Worm (Caenorhabditis elegans): ENCODE data around the gene mcm-5.
A peak's percentile ranks its signal among the peaks of the same experiment; 100 is the strongest.

Gene mcm-5

DNA sequence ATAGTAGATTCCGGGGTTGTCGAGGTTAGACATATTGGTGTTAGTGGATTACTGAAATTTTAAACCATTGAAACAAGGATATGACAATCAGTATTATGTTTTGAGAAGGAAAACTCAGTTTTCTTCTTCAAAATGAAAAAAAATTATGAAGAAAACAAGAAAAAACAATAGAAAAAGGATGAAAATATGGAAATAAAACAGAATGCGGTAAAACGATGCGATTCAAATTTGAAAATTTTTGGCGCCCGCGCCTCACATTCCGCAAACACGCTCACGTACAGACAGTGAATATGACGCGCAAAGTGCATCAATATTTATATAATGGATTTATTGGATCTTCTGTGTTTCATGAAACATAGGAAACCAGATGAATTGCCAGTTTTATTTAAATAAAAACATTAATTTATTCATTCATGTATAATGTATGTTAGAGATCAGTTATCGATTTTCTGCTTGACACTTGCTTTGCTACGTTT lies at the start of gene mcm-5:
mcm-5 (minus strand) TSS at position 51 of the 476 bp plus-strand sequence.
- no peak for TF ChIP-seq ceh-36 (tag; optimal IDR thresholded peaks at IDR 0.05)
- TF ChIP-seq flt-1 (GFP tag; IDR thresholded peaks at IDR 0.05): no peak
- TF ChIP-seq F13C5.2 (tag; optimal IDR thresholded peaks at IDR 0.05): no peak
- TF ChIP-seq ceh-13 (GFP tag; optimal IDR thresholded peaks at IDR 0.05): no peak
- no peak for TF ChIP-seq aly-1 (tag; optimal IDR thresholded peaks at IDR 0.05)
- TF ChIP-seq ama-1 (optimal IDR thresholded peaks at IDR 0.05): no peak
- TF ChIP-seq B0310.2 (tag; optimal IDR thresholded peaks at IDR 0.05): no peak
- TF ChIP-seq hmg-4 (GFP tag; optimal IDR thresholded peaks at IDR 0.05): no peak
- no peak for TF ChIP-seq tbx-11 (GFP tag; IDR thresholded peaks at IDR 0.05)
- TF ChIP-seq ets-7 (tag; optimal IDR thresholded peaks at IDR 0.05): no peak
- no peak for TF ChIP-seq tra-4 (tag; optimal IDR thresholded peaks at IDR 0.05)

DNA sequence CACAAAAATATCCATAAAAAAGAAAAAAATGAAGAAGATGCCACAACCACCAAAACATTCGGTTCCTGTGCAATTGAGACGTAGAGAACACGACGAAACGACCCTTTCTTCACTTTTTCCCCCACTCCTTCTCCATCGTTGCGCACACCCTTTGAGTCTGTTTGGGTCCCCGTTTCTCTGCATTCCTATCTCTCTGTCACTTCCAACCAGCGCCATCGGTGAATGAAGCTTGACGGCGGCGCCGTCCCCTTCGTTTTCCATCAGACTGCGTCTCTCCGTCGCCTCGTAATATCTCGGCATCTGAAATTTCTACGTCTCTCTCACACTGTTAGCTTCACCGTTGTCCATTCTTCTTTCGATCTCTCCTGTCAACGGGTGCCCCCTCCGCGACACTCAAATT lies 44.5 kb upstream of the mcm-5 start:
- TF ChIP-seq scrt-1 (GFP tag; IDR thresholded peaks at IDR 0.05) (no peak), tbx-11 (GFP tag; IDR thresholded peaks at IDR 0.05) (0 out of 2 replicates have a peak, but pooled peaks have one; percentile 13), pes-1 (GFP tag; IDR thresholded peaks at IDR 0.05) (0 out of 2 replicates have a peak, but pooled peaks have one; percentile 28)

- TF ChIP-seq F13C5.2 (tag; optimal IDR thresholded peaks at IDR 0.05): peak; percentile 11
- TF ChIP-seq pes-1 (GFP tag; IDR thresholded peaks at IDR 0.05): no peak
Observed at ce11 chrIII:4332543-4333042, 41.5 kb upstream of the mcm-5 start, which contains the start of gene cdk-12. Gene cdk-12 (plus strand): TSS chrIII:4332992.

- no peak for TF ChIP-seq ceh-36 (tag; optimal IDR thresholded peaks at IDR 0.05)
- no peak for TF ChIP-seq hmg-4 (GFP tag; optimal IDR thresholded peaks at IDR 0.05)
- no peak for TF ChIP-seq sea-1 (GFP tag; conservative IDR thresholded peaks at IDR 0.05)
- TF ChIP-seq aly-1 (tag; optimal IDR thresholded peaks at IDR 0.05): no peak
- no peak for TF ChIP-seq tbx-11 (GFP tag; IDR thresholded peaks at IDR 0.05)
- TF ChIP-seq ets-7 (tag; optimal IDR thresholded peaks at IDR 0.05): no peak
- TF ChIP-seq B0310.2 (tag; optimal IDR thresholded peaks at IDR 0.05): no peak
- TF ChIP-seq hnd-1 (tag; optimal IDR thresholded peaks at IDR 0.05): no peak
- TF ChIP-seq tra-4 (tag; optimal IDR thresholded peaks at IDR 0.05): no peak
- no peak for TF ChIP-seq hmbx-1 (tag; optimal IDR thresholded peaks at IDR 0.05)
- no peak for TF ChIP-seq F13C5.2 (tag; optimal IDR thresholded peaks at IDR 0.05)
Observed at ce11 chrIII:4330984-4331383, 39.9 kb upstream of the mcm-5 start, which contains the start of gene gly-6. Gene gly-6 (minus strand): TSS chrIII:4331228.

DNA sequence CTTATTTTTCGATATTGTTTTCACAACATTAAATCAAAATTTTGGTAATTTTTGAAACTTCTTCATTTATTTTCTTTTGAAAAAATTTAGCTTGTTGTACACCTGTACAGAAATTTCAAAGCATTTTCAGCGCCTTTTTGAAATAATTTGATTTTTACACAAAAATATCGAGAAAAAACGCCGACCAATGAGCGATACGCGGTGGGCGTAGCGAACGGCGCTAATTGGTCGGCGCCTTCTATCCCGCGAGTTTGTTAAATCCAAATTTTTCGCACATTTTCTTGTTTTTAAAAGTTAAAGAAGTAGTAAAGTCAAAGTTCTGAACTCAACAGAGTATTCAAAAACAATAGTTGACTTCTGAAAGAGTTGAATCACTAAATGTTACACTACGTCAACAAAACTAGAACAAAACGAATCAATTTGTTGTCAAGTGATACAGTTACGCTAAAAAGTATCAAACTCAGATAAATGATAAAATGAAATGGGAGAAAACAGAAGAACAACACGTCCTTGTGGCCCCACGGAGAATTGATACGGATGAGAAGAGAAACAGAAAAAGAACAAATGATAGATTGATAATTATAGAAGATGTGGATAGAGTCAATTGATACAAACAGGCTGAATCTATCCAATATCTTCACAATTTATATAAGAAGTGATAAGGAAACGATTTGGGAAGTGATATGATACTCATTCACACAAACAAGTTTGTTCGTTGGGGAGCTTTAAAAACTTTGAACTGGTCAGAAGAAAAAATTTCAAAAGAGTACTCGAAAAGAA lies 37.3 kb upstream of the mcm-5 start:
- TF ChIP-seq ets-7 (tag; optimal IDR thresholded peaks at IDR 0.05) (no peak), tbx-11 (GFP tag; IDR thresholded peaks at IDR 0.05) (no peak), ama-1 (optimal IDR thresholded peaks at IDR 0.05) (no peak), ceh-36 (tag; optimal IDR thresholded peaks at IDR 0.05) (no peak), hmbx-1 (tag; optimal IDR thresholded peaks at IDR 0.05) (no peak), pes-1 (GFP tag; IDR thresholded peaks at IDR 0.05) (no peak), F13C5.2 (tag; optimal IDR thresholded peaks at IDR 0.05) (no peak), flt-1 (GFP tag; IDR thresholded peaks at IDR 0.05) (no peak), tra-4 (tag; optimal IDR thresholded peaks at IDR 0.05) (no peak), scrt-1 (GFP tag; IDR thresholded peaks at IDR 0.05) (no peak), B0310.2 (tag; optimal IDR thresholded peaks at IDR 0.05) (no peak), ceh-13 (GFP tag; optimal IDR thresholded peaks at IDR 0.05) (no peak), aly-1 (tag; optimal IDR thresholded peaks at IDR 0.05) (no peak), sea-1 (GFP tag; conservative IDR thresholded peaks at IDR 0.05) (no peak), hmg-4 (GFP tag; optimal IDR thresholded peaks at IDR 0.05) (no peak), hnd-1 (tag; optimal IDR thresholded peaks at IDR 0.05) (no peak), tbx-37 (GFP tag; conservative IDR thresholded peaks at IDR 0.05) (no peak)

ce11 chrIII:4323859-4324258 lies 32.8 kb upstream of the mcm-5 start, which contains the start of gene H38K22.9:
Gene H38K22.9 (plus strand): TSS chrIII:4324159.
- TF ChIP-seq tra-4 (tag; optimal IDR thresholded peaks at IDR 0.05) (no peak), tbx-37 (GFP tag; conservative IDR thresholded peaks at IDR 0.05) (no peak), ets-7 (tag; optimal IDR thresholded peaks at IDR 0.05) (no peak), pes-1 (GFP tag; IDR thresholded peaks at IDR 0.05) (no peak), hmg-4 (GFP tag; optimal IDR thresholded peaks at IDR 0.05) (no peak), scrt-1 (GFP tag; IDR thresholded peaks at IDR 0.05) (no peak), aly-1 (tag; optimal IDR thresholded peaks at IDR 0.05) (no peak), ceh-13 (GFP tag; optimal IDR thresholded peaks at IDR 0.05) (no peak), hmbx-1 (tag; optimal IDR thresholded peaks at IDR 0.05) (no peak), flt-1 (GFP tag; IDR thresholded peaks at IDR 0.05) (no peak), sea-1 (GFP tag; conservative IDR thresholded peaks at IDR 0.05) (no peak), ceh-36 (tag; optimal IDR thresholded peaks at IDR 0.05) (no peak), ama-1 (optimal IDR thresholded peaks at IDR 0.05) (no peak), tbx-11 (GFP tag; IDR thresholded peaks at IDR 0.05) (no peak), hnd-1 (tag; optimal IDR thresholded peaks at IDR 0.05) (no peak)

DNA sequence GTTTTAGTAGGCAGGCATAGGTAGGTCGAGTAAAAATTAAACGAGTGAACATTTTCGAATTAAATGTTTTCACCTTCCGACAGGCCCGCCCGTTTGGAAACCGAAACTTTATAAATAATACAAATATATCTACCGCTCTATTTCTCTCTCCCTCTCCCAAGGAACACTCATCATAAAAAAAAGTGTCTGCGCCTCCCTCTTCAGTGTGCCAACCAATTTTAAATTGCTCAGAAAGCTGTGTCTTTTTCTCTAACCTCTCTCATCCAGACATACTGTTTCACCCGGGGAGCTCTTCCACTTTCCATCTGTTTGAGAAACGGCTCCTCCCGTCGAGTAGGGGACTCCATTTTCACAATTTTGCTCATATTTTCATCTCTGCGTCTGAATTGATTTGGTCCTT lies 32.1 kb upstream of the mcm-5 start:
- TF ChIP-seq F13C5.2 (tag; optimal IDR thresholded peaks at IDR 0.05) (no peak), hmg-4 (GFP tag; optimal IDR thresholded peaks at IDR 0.05) (no peak), pes-1 (GFP tag; IDR thresholded peaks at IDR 0.05) (no peak), B0310.2 (tag; optimal IDR thresholded peaks at IDR 0.05) (no peak), ets-7 (tag; optimal IDR thresholded peaks at IDR 0.05) (no peak), ceh-36 (tag; optimal IDR thresholded peaks at IDR 0.05) (no peak), hnd-1 (tag; optimal IDR thresholded peaks at IDR 0.05) (no peak), sea-1 (GFP tag; conservative IDR thresholded peaks at IDR 0.05) (no peak), hmbx-1 (tag; optimal IDR thresholded peaks at IDR 0.05) (no peak), tra-4 (tag; optimal IDR thresholded peaks at IDR 0.05) (no peak), tbx-11 (GFP tag; IDR thresholded peaks at IDR 0.05) (no peak), tbx-37 (GFP tag; conservative IDR thresholded peaks at IDR 0.05) (no peak)
